In the genomic region with DNA sequence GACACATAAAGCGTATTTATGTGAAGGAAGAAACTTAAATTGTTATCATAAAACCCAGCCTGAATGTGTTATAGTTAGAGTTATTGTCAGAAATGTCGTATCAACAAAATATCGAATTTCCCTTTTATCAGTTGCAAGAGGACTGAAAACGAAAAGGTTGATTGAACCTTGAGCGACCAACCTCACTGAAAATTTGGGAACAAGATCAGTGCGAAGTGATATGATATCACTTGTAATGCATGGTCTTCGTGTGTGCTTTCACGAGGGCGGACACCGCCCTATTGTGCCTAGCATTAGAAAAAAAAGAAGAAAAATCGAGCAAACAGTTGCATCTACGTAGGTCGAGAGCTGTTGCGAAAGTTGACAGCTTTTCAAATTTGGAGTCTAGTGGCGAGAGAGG, we compare ENCODE assay signal across 6 worm cellular contexts.
TF ChIP-seq lines count a peak whose summit lies in the region.

No protein-coding gene starts in this region.

TF ChIP-seq in whole organism, L1 larva, 84 proteins besides CTCF, POLR2A, EP300 and RAD21:
- TF ChIP-seq unc-130 (tag; optimal IDR thresholded peaks at IDR 0.05; lab: Kevin White, UChicago) (no peak), pax-3 (tag; optimal IDR thresholded peaks at IDR 0.05; lab: Kevin White, UChicago) (no peak), unc-86 (tag; optimal IDR thresholded peaks at IDR 0.05; lab: Kevin White, UChicago) (no peak), nhr-12 (tag; optimal IDR thresholded peaks at IDR 0.05; lab: Kevin White, UChicago) (no peak), elt-2 (tag; optimal IDR thresholded peaks at IDR 0.05; lab: Kevin White, UChicago) (peak; percentile 93), nhr-71 (tag; optimal IDR thresholded peaks at IDR 0.05; lab: Kevin White, UChicago) (peak; percentile 4), lin-14 (GFP tag; optimal IDR thresholded peaks at IDR 0.05; lab: Kevin White, UChicago) (peak; percentile 16), aly-2 (tag; optimal IDR thresholded peaks at IDR 0.05; lab: Kevin White, UChicago) (no peak), lin-13 (GFP tag; optimal IDR thresholded peaks at IDR 0.05; lab: Kevin White, UChicago) (no peak), ceh-8 (GFP tag; optimal IDR thresholded peaks at IDR 0.05; lab: Kevin White, UChicago) (no peak), lin-15B (tag; optimal IDR thresholded peaks at IDR 0.05; lab: Kevin White, UChicago) (no peak), grh-1 (GFP tag; IDR thresholded peaks at IDR 0.05; lab: Robert Waterston, UW) (no peak), nhr-76 (tag; optimal IDR thresholded peaks at IDR 0.05; lab: Kevin White, UChicago) (no peak)

TF ChIP-seq in whole organism, L2 larva, 48 proteins besides CTCF, POLR2A, EP300 and RAD21:
- TF ChIP-seq crh-2 (tag; optimal IDR thresholded peaks at IDR 0.05; lab: Kevin White, UChicago) (peak; percentile 41), lsy-2 (tag; optimal IDR thresholded peaks at IDR 0.05; lab: Kevin White, UChicago) (no peak), fos-1 (tag; optimal IDR thresholded peaks at IDR 0.05; lab: Kevin White, UChicago) (peak; percentile 72), F13H6.1 (tag; optimal IDR thresholded peaks at IDR 0.05; lab: Kevin White, UChicago) (peak; percentile 44), nhr-129 (tag; optimal IDR thresholded peaks at IDR 0.05; lab: Kevin White, UChicago) (peak; percentile 32), nhr-6 (tag; optimal IDR thresholded peaks at IDR 0.05; lab: Kevin White, UChicago) (no peak), gmeb-1 (tag; optimal IDR thresholded peaks at IDR 0.05; lab: Kevin White, UChicago) (peak; percentile 12), ZK546.5 (tag; optimal IDR thresholded peaks at IDR 0.05; lab: Kevin White, UChicago) (no peak), sma-9 (GFP tag; optimal IDR thresholded peaks at IDR 0.05; lab: Kevin White, UChicago) (peak; percentile 64), sma-9 (tag; optimal IDR thresholded peaks at IDR 0.05; lab: Kevin White, UChicago) (no peak)

TF ChIP-seq in whole organism, L3 larva, 47 proteins besides CTCF, POLR2A, EP300 and RAD21:
- TF ChIP-seq sea-2 (GFP tag; optimal IDR thresholded peaks at IDR 0.05; lab: Kevin White, UChicago) (no peak), fkh-2 (tag; optimal IDR thresholded peaks at IDR 0.05; lab: Kevin White, UChicago) (no peak), nfya-1 (tag; optimal IDR thresholded peaks at IDR 0.05; lab: Kevin White, UChicago; ENCODE audit: insufficient read depth) (no peak), egl-27 (tag; optimal IDR thresholded peaks at IDR 0.05; lab: Kevin White, UChicago) (peak; percentile 57), elt-2 (tag; optimal IDR thresholded peaks at IDR 0.05; lab: Kevin White, UChicago) (peak; percentile 91), jun-1 (tag; optimal IDR thresholded peaks at IDR 0.05; lab: Kevin White, UChicago) (peak; percentile 25), fkh-10 (GFP tag; optimal IDR thresholded peaks at IDR 0.05; lab: Kevin White, UChicago) (no peak), pqm-1 (tag; optimal IDR thresholded peaks at IDR 0.05; lab: Kevin White, UChicago) (peak; percentile 66)

TF ChIP-seq in whole organism, L4 larva, 104 proteins besides CTCF, POLR2A, EP300 and RAD21 (continues in another document):
- TF ChIP-seq Y105C5A.15 (GFP tag; IDR thresholded peaks at IDR 0.05; lab: Robert Waterston, UW) = no peak
- TF ChIP-seq mdl-1 (tag; optimal IDR thresholded peaks at IDR 0.05; lab: Kevin White, UChicago) = no peak
- TF ChIP-seq nhr-111 (GFP tag; optimal IDR thresholded peaks at IDR 0.05; lab: Kevin White, UChicago) = no peak
- TF ChIP-seq lin-13 (GFP tag; optimal IDR thresholded peaks at IDR 0.05; lab: Kevin White, UChicago) = no peak
- TF ChIP-seq nhr-102 (tag; optimal IDR thresholded peaks at IDR 0.05; lab: Kevin White, UChicago) = no peak
- no peak for TF ChIP-seq attf-4 (tag; optimal IDR thresholded peaks at IDR 0.05; lab: Kevin White, UChicago)
- no peak for TF ChIP-seq mxl-2 (GFP tag; conservative IDR thresholded peaks at IDR 0.05; lab: Robert Waterston, UW)
- TF ChIP-seq F49E8.2 (tag; optimal IDR thresholded peaks at IDR 0.05; lab: Kevin White, UChicago; ENCODE audit: borderline replicate concordance) = no peak
- TF ChIP-seq nhr-25 (tag; optimal IDR thresholded peaks at IDR 0.05; lab: Kevin White, UChicago; ENCODE audit: borderline replicate concordance, insufficient read depth) = no peak
- no peak for TF ChIP-seq mep-1 (tag; optimal IDR thresholded peaks at IDR 0.05; lab: Kevin White, UChicago)
- TF ChIP-seq daf-16 (GFP tag; optimal IDR thresholded peaks at IDR 0.05; lab: Kevin White, UChicago) = no peak
- peak; percentile 70 for TF ChIP-seq daf-16 (tag; optimal IDR thresholded peaks at IDR 0.05; lab: Kevin White, UChicago)
- TF ChIP-seq snpc-4 (tag; optimal IDR thresholded peaks at IDR 0.05; lab: Kevin White, UChicago) = no peak
- TF ChIP-seq zfp-2 (tag; optimal IDR thresholded peaks at IDR 0.05; lab: Kevin White, UChicago) = no peak
- no peak for TF ChIP-seq zip-11 (GFP tag; IDR thresholded peaks at IDR 0.05; lab: Robert Waterston, UW)
- TF ChIP-seq ctbp-1 (GFP tag; IDR thresholded peaks at IDR 0.05; lab: Robert Waterston, UW) = no peak
- no peak for TF ChIP-seq unc-39 (tag; optimal IDR thresholded peaks at IDR 0.05; lab: Kevin White, UChicago)
- no peak for TF ChIP-seq duxl-1 (tag; optimal IDR thresholded peaks at IDR 0.05; lab: Kevin White, UChicago; ENCODE audit: poor library complexity)
- no peak for TF ChIP-seq mes-2 (tag; optimal IDR thresholded peaks at IDR 0.05; lab: Kevin White, UChicago; ENCODE audit: poor library complexity, severe bottlenecking)
- no peak for TF ChIP-seq F26F4.8 (GFP tag; conservative IDR thresholded peaks at IDR 0.05; lab: Robert Waterston, UW)

TF ChIP-seq in whole organism, late embryonic, 69 proteins besides CTCF, POLR2A, EP300 and RAD21:
- TF ChIP-seq C38D4.7 (GFP tag; optimal IDR thresholded peaks at IDR 0.05; lab: Kevin White, UChicago) = no peak
- peak; percentile 21 for TF ChIP-seq elt-2 (tag; optimal IDR thresholded peaks at IDR 0.05; lab: Kevin White, UChicago)
TF ChIP-seq in whole organism, late embryonic: peak in this region for 1.

TF ChIP-seq in whole organism, young adult, 124 proteins besides CTCF, POLR2A, EP300 and RAD21:
- TF ChIP-seq egl-44 (GFP tag; IDR thresholded peaks at IDR 0.05; lab: Robert Waterston, UW) (no peak), mcd-1 (GFP tag; IDR thresholded peaks at IDR 0.05; lab: Robert Waterston, UW) (no peak), atf-7 (tag; optimal IDR thresholded peaks at IDR 0.05; lab: Kevin White, UChicago) (no peak), ama-1 (optimal IDR thresholded peaks at IDR 0.05; lab: Kevin White, UChicago) (no peak), ama-1 (GFP tag; optimal IDR thresholded peaks at IDR 0.05; lab: Kevin White, UChicago) (no peak), zfh-2 (GFP tag; conservative IDR thresholded peaks at IDR 0.05; lab: Robert Waterston, UW) (no peak), cebp-1 (GFP tag; IDR thresholded peaks at IDR 0.05; lab: Robert Waterston, UW) (no peak), cebp-1 (tag; optimal IDR thresholded peaks at IDR 0.05; lab: Kevin White, UChicago) (peak; percentile 72), dox-1 (GFP tag; IDR thresholded peaks at IDR 0.05; lab: Robert Waterston, UW) (peak; percentile 29; the same call in 1 of the 2 replicates), Y95B8A.8 (GFP tag; IDR thresholded peaks at IDR 0.05; lab: Robert Waterston, UW) (no peak), pbrm-1 (GFP tag; IDR thresholded peaks at IDR 0.05; lab: Robert Waterston, UW) (0 out of 2 replicates have a peak, but pooled peaks have one; percentile 24), ets-4 (GFP tag; optimal IDR thresholded peaks at IDR 0.05; lab: Kevin White, UChicago) (peak; percentile 43), let-526 (GFP tag; IDR thresholded peaks at IDR 0.05; lab: Robert Waterston, UW) (no peak), nhr-80 (tag; optimal IDR thresholded peaks at IDR 0.05; lab: Kevin White, UChicago) (peak; percentile 85), nhr-27 (tag; optimal IDR thresholded peaks at IDR 0.05; lab: Kevin White, UChicago) (no peak)
